Worm (Caenorhabditis elegans) whole organism, L1 larva: Measurements from ENCODE around the gene F49E12.12.

Experiments
- C34B4.2 ChIP-seq: sonication (generic microtip); optimal IDR thresholded peaks from 2 replicates; lab custom pipeline; 2017; ENCODE audit warnings: mild to moderate bottlenecking, missing genetic modification characterization, missing compliant biosample characterization
- aha-1 ChIP-seq: fragments of 150-350 bp; optimal IDR thresholded peaks from 2 replicates; lab custom pipeline; 2014; ENCODE audit warnings: missing biosample characterization, missing genetic modification characterization
- aly-2 ChIP-seq: fragments of 150-350 bp; optimal IDR thresholded peaks from 2 replicates; lab custom pipeline; 2014; ENCODE audit warnings: missing biosample characterization, missing genetic modification characterization
- blmp-1 ChIP-seq: fragments of 150-350 bp; optimal IDR thresholded peaks from 2 replicates; lab custom pipeline; 2014; ENCODE audit warnings: missing biosample characterization, missing genetic modification characterization
- ceh-8 ChIP-seq: fragments of 200-800 bp; sonication (Bioruptor generic); optimal IDR thresholded peaks from 2 replicates; lab custom pipeline; 2018; ENCODE audit warnings: mild to moderate bottlenecking, missing genetic modification characterization, moderate library complexity, missing compliant biosample characterization
- ceh-82 ChIP-seq, 3 experiments: fragments of 150-350 bp in 1 of 3; sonication (generic microtip) in 2 of 3; optimal IDR thresholded peaks; 2 replicates each; lab custom pipeline; 2014 to 2017; ENCODE audit warnings: missing biosample characterization in 3 of 3, missing genetic modification characterization in 3 of 3
- dpl-1 ChIP-seq, 3 experiments: fragments of 150-350 bp in 2 of 3; sonication (generic microtip) in 1 of 3; optimal IDR thresholded peaks; 2 replicates each; lab custom pipeline; 2014 to 2017; ENCODE audit warnings: missing biosample characterization in 3 of 3, missing genetic modification characterization in 3 of 3, missing genetic modification reagents in 3 of 3
- dsc-1 ChIP-seq: sonication (generic microtip); optimal IDR thresholded peaks from 2 replicates; lab custom pipeline; 2016; ENCODE audit warnings: mild to moderate bottlenecking, missing genetic modification characterization, missing compliant biosample characterization
- efl-1 ChIP-seq, 4 experiments: fragments of 150-350 bp; optimal IDR thresholded peaks in 3 of 4; peaks in 1 of 4; 1 replicate in 1 of 4; 2 replicates in 3 of 4; lab custom pipeline; 2014; ENCODE audit warnings: missing biosample characterization in 2 of 4, missing genetic modification characterization in 2 of 4, missing genetic modification reagents in 2 of 4
- efl-3 ChIP-seq: fragments of 200-800 bp; sonication (Bioruptor generic); optimal IDR thresholded peaks from 2 replicates; lab custom pipeline; 2018; ENCODE audit warnings: mild to moderate bottlenecking, missing genetic modification characterization, missing compliant biosample characterization
- egl-13 ChIP-seq: sonication (generic microtip); optimal IDR thresholded peaks from 2 replicates; lab custom pipeline; 2016; ENCODE audit warnings: missing genotype, missing genetic modification reagents, missing genetic modification characterization, missing compliant biosample characterization
- egl-27 ChIP-seq, 2 experiments: fragments of 150-350 bp in 1 of 2; sonication (generic microtip); optimal IDR thresholded peaks; 3 replicates each; lab custom pipeline; 2017 to 2018; ENCODE audit warnings: missing biosample characterization in 2 of 2, missing genetic modification characterization in 2 of 2, missing genetic modification reagents in 2 of 2
- ets-5 ChIP-seq: fragments of 200-800 bp; sonication (Bioruptor generic); IDR thresholded peaks from 2 replicates; pipeline ENCODE4 v1.3.6; 2022; ENCODE audit warnings: missing genetic modification characterization, missing compliant biosample characterization
- fkh-10 ChIP-seq: sonication (generic microtip); optimal IDR thresholded peaks from 2 replicates; lab custom pipeline; 2017; ENCODE audit warnings: missing biosample characterization, missing genetic modification reagents, missing genetic modification characterization
- fkh-4 ChIP-seq: sonication (generic microtip); optimal IDR thresholded peaks from 2 replicates; lab custom pipeline; 2016; ENCODE audit warnings: missing compliant biosample characterization, missing genetic modification characterization, borderline replicate concordance
- fkh-8 ChIP-seq: sonication (generic microtip); optimal IDR thresholded peaks from 2 replicates; lab custom pipeline; 2016; ENCODE audit warnings: mild to moderate bottlenecking, missing genetic modification characterization, missing compliant biosample characterization
- grh-1 ChIP-seq: fragments of 200-800 bp; sonication (Bioruptor generic); IDR thresholded peaks from 2 replicates; pipeline ENCODE4 v1.3.6; 2022; ENCODE audit warnings: missing genetic modification reagents, missing genetic modification characterization, missing compliant biosample characterization
- hlh-17 ChIP-seq: fragments of 200-800 bp; sonication (Bioruptor generic); optimal IDR thresholded peaks from 2 replicates; lab custom pipeline; 2018; ENCODE audit warnings: missing genetic modification characterization, mild to moderate bottlenecking, missing compliant biosample characterization, moderate library complexity, borderline replicate concordance
- hlh-4 ChIP-seq: sonication (generic microtip); optimal IDR thresholded peaks from 2 replicates; lab custom pipeline; 2016; ENCODE audit warnings: mild to moderate bottlenecking, missing genetic modification characterization, missing compliant biosample characterization
- lin-35 ChIP-seq, 2 experiments: fragments of 150-350 bp; optimal IDR thresholded peaks; 2 replicates each; lab custom pipeline; 2014; ENCODE audit warnings: missing biosample characterization in 2 of 2, missing genetic modification characterization in 2 of 2, missing genetic modification reagents in 2 of 2
- lin-39 ChIP-seq: fragments of 150-350 bp; optimal IDR thresholded peaks from 2 replicates; lab custom pipeline; 2014; ENCODE audit warnings: missing biosample characterization, missing genetic modification reagents, missing genetic modification characterization
- lsy-2 ChIP-seq, 2 experiments: fragments of 150-350 bp; optimal IDR thresholded peaks; 2 replicates each; lab custom pipeline; 2014; ENCODE audit warnings: missing biosample characterization in 2 of 2, missing genetic modification characterization in 2 of 2
- mep-1 ChIP-seq: fragments of 150-350 bp; optimal IDR thresholded peaks from 2 replicates; lab custom pipeline; 2014; ENCODE audit warnings: missing biosample characterization, missing genetic modification characterization
- nhr-12 ChIP-seq: sonication (generic microtip); optimal IDR thresholded peaks from 2 replicates; lab custom pipeline; 2017; ENCODE audit warnings: missing biosample characterization, missing genetic modification characterization
- nhr-237 ChIP-seq: fragments of 150-350 bp; optimal IDR thresholded peaks from 2 replicates; lab custom pipeline; 2014; ENCODE audit warnings: missing biosample characterization, missing genetic modification characterization
- nhr-71 ChIP-seq: sonication (generic microtip); optimal IDR thresholded peaks from 2 replicates; lab custom pipeline; 2016; ENCODE audit warnings: mild to moderate bottlenecking, missing genetic modification characterization, moderate library complexity, missing compliant biosample characterization
- nhr-76 ChIP-seq: sonication (generic microtip); optimal IDR thresholded peaks from 2 replicates; lab custom pipeline; 2017; ENCODE audit warnings: missing biosample characterization, missing genetic modification characterization
- nhr-90 ChIP-seq: sonication (generic microtip); optimal IDR thresholded peaks from 2 replicates; lab custom pipeline; 2016; ENCODE audit warnings: mild to moderate bottlenecking, missing genetic modification characterization, missing compliant biosample characterization; ENCODE audit not compliant: poor library complexity
- snpc-4 ChIP-seq: fragments of 150-350 bp; optimal IDR thresholded peaks from 2 replicates; lab custom pipeline; 2014; ENCODE audit warnings: missing biosample characterization, missing genetic modification characterization
- snu-23 ChIP-seq: sonication (generic microtip); optimal IDR thresholded peaks from 2 replicates; lab custom pipeline; 2016; ENCODE audit warnings: missing genetic modification characterization, missing compliant biosample characterization
- sox-4 ChIP-seq: sonication (generic microtip); optimal IDR thresholded peaks from 2 replicates; lab custom pipeline; 2016; ENCODE audit warnings: missing genetic modification characterization, missing compliant biosample characterization
- sup-37 ChIP-seq: fragments of 200-800 bp; sonication (Bioruptor generic); optimal IDR thresholded peaks from 2 replicates; lab custom pipeline; 2018; ENCODE audit warnings: mild to moderate bottlenecking, missing genetic modification characterization, missing compliant biosample characterization
- swsn-7 ChIP-seq: sonication (generic microtip); optimal IDR thresholded peaks from 2 replicates; lab custom pipeline; 2016; ENCODE audit warnings: missing genetic modification characterization, missing compliant biosample characterization
- tlp-1 ChIP-seq: fragments of 150-350 bp; optimal IDR thresholded peaks from 2 replicates; lab custom pipeline; 2014; ENCODE audit warnings: missing biosample characterization, missing genetic modification characterization
- unc-130 ChIP-seq: fragments of 150-350 bp; optimal IDR thresholded peaks from 2 replicates; lab custom pipeline; 2017; ENCODE audit warnings: missing biosample characterization, missing genetic modification characterization, inconsistent platforms
- unc-30 ChIP-seq: sonication (generic microtip); optimal IDR thresholded peaks from 2 replicates; lab custom pipeline; 2017; ENCODE audit warnings: missing biosample characterization, missing genetic modification characterization
- unc-62 ChIP-seq: fragments of 150-350 bp; optimal IDR thresholded peaks from 2 replicates; lab custom pipeline; 2014; ENCODE audit warnings: missing biosample characterization, missing genetic modification reagents, missing genetic modification characterization
- unc-98 ChIP-seq: fragments of 200-800 bp; sonication (Bioruptor generic); IDR thresholded peaks from 2 replicates; pipeline ENCODE4 v1.3.6; 2022; ENCODE audit warnings: missing genetic modification characterization, missing compliant biosample characterization
- vab-15 ChIP-seq: sonication (generic microtip); optimal IDR thresholded peaks from 2 replicates; lab custom pipeline; 2017; ENCODE audit warnings: missing genotype, mild to moderate bottlenecking, missing genetic modification characterization, missing compliant biosample characterization
- xbp-1 ChIP-seq: sonication (generic microtip); optimal IDR thresholded peaks from 2 replicates; lab custom pipeline; 2016; ENCODE audit warnings: missing genetic modification characterization, missing compliant biosample characterization
- zag-1 ChIP-seq: fragments of 150-350 bp; optimal IDR thresholded peaks from 2 replicates; lab custom pipeline; 2014; ENCODE audit warnings: missing biosample characterization, missing genetic modification characterization
- zip-4 ChIP-seq: fragments of 200-800 bp; sonication (Bioruptor generic); optimal IDR thresholded peaks from 2 replicates; lab custom pipeline; 2018; ENCODE audit warnings: mild to moderate bottlenecking, missing genetic modification characterization, moderate library complexity, missing compliant biosample characterization
- ztf-11 ChIP-seq, 2 experiments: sonication (generic microtip); optimal IDR thresholded peaks; 2 replicates each; lab custom pipeline; 2016 to 2017; ENCODE audit warnings: missing genetic modification characterization in 2 of 2, missing biosample characterization in 1 of 2, missing compliant biosample characterization in 1 of 2

F49E12.12 gene

DNA sequence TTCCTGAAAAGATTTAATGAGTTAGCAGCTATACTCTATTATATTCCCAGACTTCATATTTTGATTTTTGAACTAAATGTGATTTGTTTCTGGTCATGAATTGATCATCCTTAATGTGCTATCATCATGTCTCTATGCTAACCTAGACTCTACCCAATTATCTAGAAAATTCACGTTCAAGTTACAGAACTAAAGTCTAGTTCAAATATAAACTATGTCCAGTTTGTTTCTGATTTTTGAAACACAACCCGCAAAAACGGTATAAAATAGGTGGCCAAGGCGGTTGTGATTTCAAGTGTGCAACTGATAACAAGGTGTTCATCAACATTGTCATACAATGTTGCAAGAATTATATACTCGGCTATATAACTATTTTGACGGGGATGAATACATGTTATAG is 9.5 kb downstream of the F49E12.12 start, which contains the start of gene F49E12.10:
Gene F49E12.10 (plus strand): TSS at position 301 of the 400 bp plus-strand sequence.
- TF ChIP-seq lin-35 (GFP tag; optimal IDR thresholded peaks at IDR 0.05; lab: Kevin White, UChicago) (no peak), efl-3 (GFP tag; lab: Kevin White, UChicago) (no peak), swsn-7 (tag; lab: Kevin White, UChicago) (no peak), aly-2 (tag; lab: Kevin White, UChicago) (no peak), snpc-4 (tag; lab: Kevin White, UChicago) (no peak), ceh-82 (tag; optimal IDR thresholded peaks at IDR 0.05; lab: Kevin White, UChicago) (no peak), unc-98 (GFP tag; lab: Robert Waterston, UW) (no peak), xbp-1 (no peak), fkh-10 (GFP tag; lab: Kevin White, UChicago) (no peak), fkh-4 (tag; lab: Kevin White, UChicago) (no peak), lin-39 (tag; lab: Kevin White, UChicago) (no peak)

DNA sequence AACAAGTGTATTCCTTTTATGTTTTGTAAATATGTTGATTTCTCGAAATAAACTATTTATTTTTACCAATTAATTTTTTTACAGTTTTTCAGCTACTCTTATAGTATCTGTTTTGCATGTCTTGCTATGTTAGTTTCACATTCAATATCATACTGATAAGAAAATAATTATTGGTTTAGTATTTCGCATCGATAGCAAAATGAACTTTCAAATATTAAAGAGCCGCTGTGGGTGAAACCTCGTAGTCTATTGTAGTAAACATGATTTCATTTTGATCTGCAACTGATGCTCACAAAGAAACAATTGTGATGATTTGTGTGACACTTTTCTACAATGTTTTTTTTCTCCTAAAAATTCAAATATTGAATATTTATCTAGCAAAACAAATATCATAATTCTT is 10.9 kb downstream of the F49E12.12 start:
- TF ChIP-seq egl-13 (tag; lab: Kevin White, UChicago) (no peak), C34B4.2 (tag; lab: Kevin White, UChicago) (no peak), unc-62 (GFP tag; lab: Kevin White, UChicago) (no peak), sup-37 (no peak), swsn-7 (tag; lab: Kevin White, UChicago) (no peak), snu-23 (GFP tag; lab: Kevin White, UChicago) (no peak), nhr-12 (tag; lab: Kevin White, UChicago) (no peak), zag-1 (no peak), mep-1 (tag; lab: Kevin White, UChicago) (no peak), nhr-90 (no peak), hlh-17 (GFP tag; lab: Kevin White, UChicago) (no peak)
- TF ChIP-seq, all 84 proteins: peak for 0

- TF ChIP-seq unc-30 (tag; lab: Kevin White, UChicago) (no peak), efl-3 (GFP tag; lab: Kevin White, UChicago) (no peak), egl-13 (tag; lab: Kevin White, UChicago) (no peak), grh-1 (GFP tag; lab: Robert Waterston, UW) (no peak), fkh-8 (peak; percentile 59), nhr-71 (tag; lab: Kevin White, UChicago) (peak; percentile 13), nhr-237 (tag; lab: Kevin White, UChicago) (no peak), fkh-4 (tag; lab: Kevin White, UChicago) (no peak)
- TF ChIP-seq, all 84 proteins: peak for 2
These were observed 12.9 kb downstream of the F49E12.12 start, which contains the start of gene F49E12.8 for ce11 chrII:8394205-8394604. Gene F49E12.8 (minus strand): TSS chrII:8394305.

ce11 chrII:8396041-8396440 is 14.7 kb downstream of the F49E12.12 start, which contains the start of gene F49E12.7:
Gene F49E12.7 (minus strand): TSS chrII:8396141.
- TF ChIP-seq ceh-8 (GFP tag; lab: Kevin White, UChicago) (peak; percentile 47), dsc-1 (no peak), zip-4 (GFP tag; lab: Kevin White, UChicago) (no peak), ceh-82 (tag; optimal IDR thresholded peaks at IDR 0.05; lab: Kevin White, UChicago) (no peak), C34B4.2 (tag; lab: Kevin White, UChicago) (no peak), hlh-4 (tag; lab: Kevin White, UChicago) (no peak)
- TF ChIP-seq, all 84 proteins: peak for 1

DNA sequence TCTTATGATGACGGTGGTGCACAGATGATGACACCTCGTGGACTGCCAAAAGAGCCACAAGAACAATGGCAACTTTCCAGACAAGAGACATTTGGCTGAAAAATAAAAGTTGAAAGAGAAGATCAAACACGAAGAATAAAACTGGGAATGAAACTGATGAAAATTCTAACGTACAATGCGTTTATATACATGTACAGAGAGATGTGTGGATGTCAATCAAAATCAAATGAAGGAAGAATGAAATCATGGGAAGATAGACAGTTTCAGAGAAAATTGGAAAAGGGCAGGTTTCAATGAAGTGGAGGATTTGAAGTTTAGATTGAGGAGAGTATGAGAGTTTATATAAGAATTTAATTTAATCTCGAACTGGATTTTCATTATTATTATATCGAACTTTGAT is 17.8 kb downstream of the F49E12.12 start, which contains the start of gene dod-23:
Gene dod-23 (minus strand): TSS at position 101 of the 400 bp plus-strand sequence.
- TF ChIP-seq dpl-1 (GFP tag; optimal IDR thresholded peaks at IDR 0.05; lab: Kevin White, UChicago) (no peak), egl-27 (tag; optimal IDR thresholded peaks at IDR 0.05; lab: Kevin White, UChicago) (no peak), ets-5 (GFP tag; lab: Robert Waterston, UW) (no peak), unc-130 (tag; lab: Kevin White, UChicago) (no peak), tlp-1 (no peak), sox-4 (tag; lab: Kevin White, UChicago) (no peak), ceh-8 (GFP tag; lab: Kevin White, UChicago) (no peak), blmp-1 (tag; lab: Kevin White, UChicago) (no peak), aha-1 (tag; lab: Kevin White, UChicago) (no peak), ztf-11 (tag; optimal IDR thresholded peaks at IDR 0.05; lab: Kevin White, UChicago) (no peak), nhr-76 (no peak), lin-35 (GFP tag; optimal IDR thresholded peaks at IDR 0.05; lab: Kevin White, UChicago) (no peak), efl-1 (optimal IDR thresholded peaks at IDR 0.05; lab: Kevin White, UChicago) (no peak), efl-1 (GFP tag; optimal IDR thresholded peaks at IDR 0.05 in 1 of 2; lab: Kevin White, UChicago) (no peak), hlh-4 (tag; lab: Kevin White, UChicago) (no peak), lsy-2 (tag; optimal IDR thresholded peaks at IDR 0.05; lab: Kevin White, UChicago) (no peak), vab-15 (tag; lab: Kevin White, UChicago) (no peak)
